Worm (Caenorhabditis elegans): Measurements from ENCODE around the gene cyp-34A9.

The cyp-34A9 gene

DNA sequence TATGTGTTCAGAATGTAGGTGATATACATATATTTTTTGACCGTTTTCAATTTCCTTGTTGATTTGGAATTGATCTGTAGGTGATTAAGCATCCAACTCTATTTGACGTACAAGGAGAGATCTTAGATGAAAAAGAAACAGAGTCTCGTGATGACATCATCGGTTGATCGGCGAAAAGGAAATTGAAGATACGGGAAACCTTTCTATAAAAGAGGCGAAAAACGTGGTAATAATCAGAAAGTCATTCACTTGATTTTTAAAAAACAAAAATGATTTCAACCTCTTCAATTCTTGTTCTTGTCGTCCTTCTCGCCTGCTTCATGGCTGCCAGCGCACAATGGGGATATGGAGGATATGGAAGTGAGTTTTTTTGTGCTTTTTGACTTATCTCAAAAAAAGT is 13.8 kb upstream of the cyp-34A9 start, which contains the start of gene nlp-29:
Gene nlp-29, plus strand, starts transcription at position 248 of the 400 bp plus-strand sequence.
- TF ChIP-seq dve-1 (tag; optimal IDR thresholded peaks at IDR 0.05) = peak; percentile 12
- TF ChIP-seq odd-2 (tag; optimal IDR thresholded peaks at IDR 0.05) = no peak
- TF ChIP-seq ahr-1 (tag; optimal IDR thresholded peaks at IDR 0.05) = no peak

DNA sequence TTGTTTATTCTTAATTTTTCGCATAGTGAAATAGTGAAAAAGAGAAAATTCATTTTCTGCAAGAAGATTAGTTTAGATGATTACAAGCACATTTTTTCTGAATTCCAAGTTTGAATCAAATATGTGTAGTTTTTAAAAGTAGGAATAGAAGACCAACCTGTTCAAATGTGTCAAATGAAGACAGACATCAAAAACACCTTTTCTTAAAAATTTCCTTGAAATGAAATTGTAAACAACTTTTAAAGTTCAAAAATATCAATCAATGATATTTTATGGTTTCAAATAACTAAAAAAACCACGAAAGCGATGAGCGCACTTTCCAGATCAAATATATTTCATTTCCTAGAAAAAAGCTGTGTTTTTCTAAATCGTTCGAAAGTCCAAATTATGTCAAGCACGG is 11.3 kb upstream of the cyp-34A9 start, which contains the start of gene nlp-30:
Gene nlp-30, plus strand, starts transcription at position 301 of the 400 bp plus-strand sequence.
- no peak for TF ChIP-seq ref-2 (tag; optimal IDR thresholded peaks at IDR 0.05)
- no peak for TF ChIP-seq pros-1 (tag; optimal IDR thresholded peaks at IDR 0.05)

DNA sequence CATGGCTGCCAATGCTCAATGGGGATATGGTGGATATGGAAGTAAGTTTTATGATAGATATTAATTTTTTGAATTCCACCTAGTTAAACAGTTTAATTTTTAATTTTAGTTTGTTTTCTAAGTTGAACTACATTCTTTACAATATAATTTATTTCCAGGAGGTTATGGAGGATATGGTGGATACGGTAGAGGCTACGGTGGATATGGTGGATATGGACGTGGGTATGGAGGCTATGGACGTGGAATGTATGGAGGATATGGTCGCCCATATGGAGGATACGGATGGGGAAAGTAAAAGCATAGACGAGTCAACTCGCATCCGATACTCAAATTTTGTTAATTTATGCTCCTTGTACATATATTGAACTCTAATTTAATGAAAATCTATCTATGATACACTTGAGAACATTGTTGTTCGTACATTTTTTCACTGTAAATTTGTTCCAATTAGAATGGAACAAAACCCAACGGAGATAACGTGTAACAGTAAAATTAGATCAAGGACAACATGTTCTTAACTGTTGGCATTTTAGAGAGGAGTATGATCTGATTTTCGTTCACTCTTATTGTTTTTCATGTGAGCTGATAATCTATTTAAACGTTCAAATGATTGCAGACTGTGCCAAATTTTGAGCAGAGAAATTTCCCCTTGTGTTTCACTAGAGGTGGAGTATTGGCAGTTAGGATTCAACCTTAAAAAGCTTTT is 10.0 kb upstream of the cyp-34A9 start:
- TF ChIP-seq pqm-1 (tag; optimal IDR thresholded peaks at IDR 0.05) = no peak
- TF ChIP-seq sox-4 (tag; optimal IDR thresholded peaks at IDR 0.05) = no peak
- no peak for TF ChIP-seq fkh-6 (tag; optimal IDR thresholded peaks at IDR 0.05)
- TF ChIP-seq K02D7.2 (tag; optimal IDR thresholded peaks at IDR 0.05) = no peak
- no peak for TF ChIP-seq unc-86 (tag; optimal IDR thresholded peaks at IDR 0.05)
- no peak for TF ChIP-seq ceh-34 (tag; optimal IDR thresholded peaks at IDR 0.05)
- TF ChIP-seq tbx-7 (tag; optimal IDR thresholded peaks at IDR 0.05) = no peak
- no peak for TF ChIP-seq hlh-6 (tag; optimal IDR thresholded peaks at IDR 0.05)
- TF ChIP-seq pax-1 (tag; optimal IDR thresholded peaks at IDR 0.05) = no peak
- no peak for TF ChIP-seq ceh-9 (tag; optimal IDR thresholded peaks at IDR 0.05)
- no peak for TF ChIP-seq ref-2 (tag; optimal IDR thresholded peaks at IDR 0.05)
- TF ChIP-seq ceh-30 (tag; optimal IDR thresholded peaks at IDR 0.05) = no peak
- TF ChIP-seq ets-4 (tag; optimal IDR thresholded peaks at IDR 0.05) = no peak
- no peak for TF ChIP-seq nhr-11 (tag; optimal IDR thresholded peaks at IDR 0.05)

DNA sequence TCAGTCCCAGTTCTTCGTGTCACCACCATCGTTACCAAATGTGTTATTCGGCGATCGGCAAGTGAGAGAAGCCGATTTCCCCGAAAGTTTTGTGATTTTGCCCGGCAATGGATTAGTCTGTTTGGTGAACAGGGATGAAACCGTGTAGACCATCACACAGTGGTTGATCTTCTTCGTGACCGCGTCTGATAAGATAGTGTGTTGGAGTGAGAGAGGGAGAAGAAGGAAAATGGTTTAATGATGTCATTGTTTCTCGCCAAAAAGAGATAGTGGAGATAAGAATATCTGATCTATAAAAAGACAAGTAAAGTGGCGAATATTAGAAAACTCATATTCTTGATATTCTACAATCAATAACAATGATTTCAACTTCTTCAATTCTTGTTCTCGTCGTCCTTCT is 9.5 kb upstream of the cyp-34A9 start, which contains the start of gene nlp-31:
Gene nlp-31, plus strand, starts transcription at position 237 of the 400 bp plus-strand sequence.
- peak; percentile 61 for TF ChIP-seq elt-2 (tag; optimal IDR thresholded peaks at IDR 0.05)
- peak; percentile 3 for TF ChIP-seq ref-2 (tag; optimal IDR thresholded peaks at IDR 0.05)
- TF ChIP-seq pat-9 (tag; optimal IDR thresholded peaks at IDR 0.05) = no peak
- TF ChIP-seq Y22D7AL.16 (tag; optimal IDR thresholded peaks at IDR 0.05) = no peak

DNA sequence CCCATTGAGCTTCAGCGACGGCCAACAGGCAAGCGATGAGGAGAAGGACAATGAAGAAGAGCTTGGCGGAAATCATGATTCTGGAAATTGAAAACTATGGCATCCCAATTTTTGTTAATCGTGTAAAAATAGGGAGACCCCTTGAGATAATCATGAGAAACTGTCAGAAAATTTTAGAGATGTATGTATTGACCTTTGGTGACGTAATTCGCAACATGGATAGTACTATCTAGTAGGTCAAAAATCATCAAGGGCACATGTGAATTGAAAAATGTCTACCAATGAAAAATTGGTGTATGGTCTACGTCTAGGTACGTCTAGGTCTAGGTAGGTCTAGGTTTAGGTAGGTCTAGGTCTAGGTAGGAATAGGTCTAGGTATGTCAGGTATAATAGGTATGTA is 8.7 kb upstream of the cyp-34A9 start, which contains the start of gene nlp-34:
Gene nlp-34, minus strand, starts transcription at position 82 of the 400 bp plus-strand sequence.
- TF ChIP-seq K02D7.2 (tag; optimal IDR thresholded peaks at IDR 0.05) (no peak), gmeb-2 (tag; optimal IDR thresholded peaks at IDR 0.05) (no peak), dve-1 (tag; optimal IDR thresholded peaks at IDR 0.05) (no peak), unc-86 (tag; optimal IDR thresholded peaks at IDR 0.05) (no peak), ceh-9 (tag; optimal IDR thresholded peaks at IDR 0.05) (no peak)

DNA sequence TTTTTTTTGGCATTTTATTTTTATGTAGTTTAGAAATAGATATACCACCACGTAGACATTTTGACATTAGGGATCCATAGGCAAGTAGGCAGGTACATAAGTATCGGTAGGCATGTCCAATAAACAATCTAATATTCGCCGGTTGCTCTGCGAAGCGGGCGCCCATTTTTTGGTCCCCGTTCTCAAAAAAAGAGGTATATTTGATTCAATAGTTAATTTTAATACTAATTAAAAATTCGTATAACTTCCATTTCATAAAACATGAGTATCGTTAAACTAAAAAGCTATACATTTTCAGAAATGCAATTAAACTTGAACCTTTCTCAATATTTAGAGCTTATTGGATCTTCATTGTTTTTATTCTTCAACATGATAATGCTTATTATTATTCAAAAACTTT is 6.6 kb upstream of the cyp-34A9 start, which contains the start of gene str-83:
Gene str-83, plus strand, starts transcription at position 301 of the 400 bp plus-strand sequence.
- TF ChIP-seq ceh-2 (tag; optimal IDR thresholded peaks at IDR 0.05) (no peak), hlh-6 (tag; optimal IDR thresholded peaks at IDR 0.05) (no peak), odd-2 (tag; optimal IDR thresholded peaks at IDR 0.05) (no peak), ahr-1 (tag; optimal IDR thresholded peaks at IDR 0.05) (no peak), eyg-1 (tag; optimal IDR thresholded peaks at IDR 0.05) (no peak), ceh-48 (tag; optimal IDR thresholded peaks at IDR 0.05) (no peak), ets-4 (tag; optimal IDR thresholded peaks at IDR 0.05) (no peak), ceh-34 (tag; optimal IDR thresholded peaks at IDR 0.05) (no peak), ceh-31 (tag; optimal IDR thresholded peaks at IDR 0.05) (no peak), fax-1 (tag; optimal IDR thresholded peaks at IDR 0.05) (no peak), rnt-1 (tag; optimal IDR thresholded peaks at IDR 0.05) (no peak), sox-4 (tag; optimal IDR thresholded peaks at IDR 0.05) (no peak), unc-86 (tag; optimal IDR thresholded peaks at IDR 0.05) (no peak), madf-2 (tag; optimal IDR thresholded peaks at IDR 0.05) (no peak), syd-9 (tag; optimal IDR thresholded peaks at IDR 0.05) (no peak), ztf-16 (tag; optimal IDR thresholded peaks at IDR 0.05) (no peak), pag-3 (tag; optimal IDR thresholded peaks at IDR 0.05; ENCODE audit: borderline replicate concordance) (no peak)
